Fruit fly (Drosophila melanogaster): ENCODE data around the gene drd.

Gene drd

dm6 chrX:15079163-15079809 is 46.3 kb upstream of the drd start:
- TF ChIP-seq net (GFP tag; optimal IDR thresholded peaks at IDR 0.05) (peak; percentile 25), CG32006 (GFP tag; optimal IDR thresholded peaks at IDR 0.05) (peak; percentile 13), CG3919 (GFP tag; optimal IDR thresholded peaks at IDR 0.05) (peak; percentile 10), Ets96B (tag; optimal IDR thresholded peaks at IDR 0.05) (peak; percentile 23), CG10631 (GFP tag; optimal IDR thresholded peaks at IDR 0.05) (no peak), CG6276 (GFP tag; optimal IDR thresholded peaks at IDR 0.05) (peak; percentile 75), Lpt (GFP tag; optimal IDR thresholded peaks at IDR 0.05) (peak; percentile 5), eg (GFP tag; IDR thresholded peaks at IDR 0.05) (no peak), spab (GFP tag; optimal IDR thresholded peaks at IDR 0.05) (peak; percentile 32), CG6854 (GFP tag; optimal IDR thresholded peaks at IDR 0.05) (no peak), CG10669 (GFP tag; optimal IDR thresholded peaks at IDR 0.05) (peak; percentile 9), CG9139 (GFP tag; optimal IDR thresholded peaks at IDR 0.05) (peak; percentile 59), Eip93F (GFP tag; optimal IDR thresholded peaks at IDR 0.05) (peak; percentile 62), vri (GFP tag; optimal IDR thresholded peaks at IDR 0.05) (peak; percentile 86), svp (GFP tag) (peak; percentile 82), pdm3 (GFP tag; optimal IDR thresholded peaks at IDR 0.05) (no peak), cyc (GFP tag; optimal IDR thresholded peaks at IDR 0.05) (no peak), CG8319 (GFP tag; optimal IDR thresholded peaks at IDR 0.05) (peak; percentile 21), dac (GFP tag; optimal IDR thresholded peaks at IDR 0.05) (no peak), fd85E (GFP tag; optimal IDR thresholded peaks at IDR 0.05) (no peak), CG6808 (GFP tag; optimal IDR thresholded peaks at IDR 0.05) (peak; percentile 46), CG8119 (GFP tag; IDR thresholded peaks at IDR 0.05) (peak; percentile 37; the same call in 1 of the 3 replicates), CG1621 (tag; optimal IDR thresholded peaks at IDR 0.05) (no peak), Eip78C (GFP tag) (peak; percentile 54), ss (GFP tag; optimal IDR thresholded peaks at IDR 0.05) (peak; percentile 49 to 87), CG16779 (tag; optimal IDR thresholded peaks at IDR 0.05) (peak; percentile 41), CG6163 (GFP tag; IDR thresholded peaks at IDR 0.05) (peak; percentile 48; the same call in 2 of the 3 replicates)

dm6 chrX:15079945-15080344 is 45.6 kb upstream of the drd start:
- TF ChIP-seq CG31627 (GFP tag; optimal IDR thresholded peaks at IDR 0.05), result no peak
- TF ChIP-seq CG32006 (GFP tag; optimal IDR thresholded peaks at IDR 0.05), result no peak
- TF ChIP-seq spab (GFP tag; optimal IDR thresholded peaks at IDR 0.05), result peak; percentile 27
- TF ChIP-seq CG10631 (GFP tag; optimal IDR thresholded peaks at IDR 0.05), result no peak
- no peak for TF ChIP-seq Sox14 (GFP tag; optimal IDR thresholded peaks at IDR 0.05)
- TF ChIP-seq Eip75B (GFP tag; optimal IDR thresholded peaks at IDR 0.05), result no peak
- TF ChIP-seq esn (GFP tag; optimal IDR thresholded peaks at IDR 0.05), result no peak
- TF ChIP-seq svp (GFP tag), result no peak
- TF ChIP-seq CG3032 (tag; optimal IDR thresholded peaks at IDR 0.05), result no peak
- peak; percentile 25; the same call in 1 of the 3 replicates for TF ChIP-seq CG8119 (GFP tag; IDR thresholded peaks at IDR 0.05)
- no peak for TF ChIP-seq cyc (GFP tag; optimal IDR thresholded peaks at IDR 0.05)
- TF ChIP-seq Hr4 (GFP tag; optimal IDR thresholded peaks at IDR 0.05), result no peak
- no peak for TF ChIP-seq fd85E (GFP tag; optimal IDR thresholded peaks at IDR 0.05)
- TF ChIP-seq CG8319 (GFP tag; optimal IDR thresholded peaks at IDR 0.05), result no peak
- TF ChIP-seq ss (GFP tag; optimal IDR thresholded peaks at IDR 0.05), result peak; percentile 80 to 83
- no peak for TF ChIP-seq Eip93F (GFP tag; optimal IDR thresholded peaks at IDR 0.05)
- peak; percentile 1 for TF ChIP-seq CG6854 (GFP tag; optimal IDR thresholded peaks at IDR 0.05)
- TF ChIP-seq CG10669 (GFP tag; optimal IDR thresholded peaks at IDR 0.05), result peak; percentile 13
- TF ChIP-seq achi (GFP tag; optimal IDR thresholded peaks at IDR 0.05), result no peak
- peak; percentile 9 for TF ChIP-seq CG3919 (GFP tag; optimal IDR thresholded peaks at IDR 0.05)
- TF ChIP-seq CG11762 (GFP tag; optimal IDR thresholded peaks at IDR 0.05; ENCODE audit: insufficient read depth), result no peak
- no peak for TF ChIP-seq CG8632 (GFP tag; optimal IDR thresholded peaks at IDR 0.05)
- TF ChIP-seq Blimp-1 (GFP tag; optimal IDR thresholded peaks at IDR 0.05), result no peak
- TF ChIP-seq Ets21C (GFP tag; optimal IDR thresholded peaks at IDR 0.05), result no peak
- TF ChIP-seq vri (GFP tag; optimal IDR thresholded peaks at IDR 0.05), result no peak
- no peak for TF ChIP-seq fkh (GFP tag; optimal IDR thresholded peaks at IDR 0.05)
- no peak for TF ChIP-seq Sox15 (GFP tag; optimal IDR thresholded peaks at IDR 0.05)
- no peak for TF ChIP-seq CG6792 (GFP tag; optimal IDR thresholded peaks at IDR 0.05)
- TF ChIP-seq fd59A (GFP tag; optimal IDR thresholded peaks at IDR 0.05), result no peak
- TF ChIP-seq dsx (GFP tag; optimal IDR thresholded peaks at IDR 0.05; ENCODE audit: poor library complexity, severe bottlenecking), result no peak
- no peak for TF ChIP-seq dac (GFP tag; optimal IDR thresholded peaks at IDR 0.05)
- no peak for TF ChIP-seq pdm3 (GFP tag; optimal IDR thresholded peaks at IDR 0.05)
- no peak for TF ChIP-seq Sox102F (GFP tag; optimal IDR thresholded peaks at IDR 0.05)
- TF ChIP-seq CG6276 (GFP tag; optimal IDR thresholded peaks at IDR 0.05), result peak; percentile 48
- TF ChIP-seq CG34406 (GFP tag; optimal IDR thresholded peaks at IDR 0.05), result no peak
- no peak for TF ChIP-seq topi (GFP tag; optimal IDR thresholded peaks at IDR 0.05)
- no peak for TF ChIP-seq CG7368 (GFP tag; optimal IDR thresholded peaks at IDR 0.05)
